Fruit fly (Drosophila melanogaster) whole organism, prepupa: ENCODE data around the gene kek6.

Source experiments
- CG10631 ChIP-seq: fragments of 200-800 bp; sonication (Bioruptor generic); optimal IDR thresholded peaks from 2 replicates; lab custom pipeline; 2016; ENCODE audit warnings: missing biosample characterization, missing genetic modification characterization
- CG11294 ChIP-seq: fragments of 200-800 bp; sonication (Bioruptor generic); IDR thresholded peaks from 2 replicates; pipeline ENCODE4 v1.3.6; 2022; ENCODE audit warnings: missing biosample characterization, missing genetic modification characterization
- CG11762 ChIP-seq: fragments of 200-800 bp; sonication (Bioruptor generic); optimal IDR thresholded peaks from 3 replicates; lab custom pipeline; 2016; ENCODE audit warnings: missing biosample characterization, missing genetic modification characterization; ENCODE audit not compliant: insufficient read depth
- CG11902 ChIP-seq: fragments of 200-800 bp; sonication (Bioruptor generic); optimal IDR thresholded peaks from 3 replicates; lab custom pipeline; 2016; ENCODE audit warnings: missing biosample characterization, missing genetic modification characterization
- CG1621 ChIP-seq: fragments of 200-800 bp; sonication (Bioruptor generic); optimal IDR thresholded peaks from 3 replicates; lab custom pipeline; 2018; ENCODE audit warnings: missing biosample characterization, mild to moderate bottlenecking, missing genetic modification characterization
- CG3032 ChIP-seq: fragments of 200-800 bp; optimal IDR thresholded peaks from 2 replicates; lab custom pipeline; 2019; ENCODE audit warnings: missing biosample characterization, mild to moderate bottlenecking, missing genetic modification characterization, moderate library complexity
- CG31627 ChIP-seq: fragments of 200-800 bp; sonication (Bioruptor generic); optimal IDR thresholded peaks from 3 replicates; lab custom pipeline; 2016; ENCODE audit warnings: missing biosample characterization, missing genetic modification characterization
- CG3919 ChIP-seq: fragments of 200-800 bp; sonication (Bioruptor generic); optimal IDR thresholded peaks from 3 replicates; lab custom pipeline; 2016; ENCODE audit warnings: missing biosample characterization, missing genetic modification characterization
- CG4318 ChIP-seq: fragments of 200-800 bp; sonication (Bioruptor generic); optimal IDR thresholded peaks from 3 replicates; lab custom pipeline; 2017; ENCODE audit warnings: missing biosample characterization, mild to moderate bottlenecking, missing genetic modification characterization
- CG6276 ChIP-seq: fragments of 200-800 bp; sonication (Bioruptor generic); optimal IDR thresholded peaks from 2 replicates; lab custom pipeline; 2017; ENCODE audit warnings: missing biosample characterization, mild to moderate bottlenecking, missing genetic modification characterization
- CG6792 ChIP-seq: fragments of 200-800 bp; sonication (Bioruptor generic); optimal IDR thresholded peaks from 3 replicates; lab custom pipeline; 2016; ENCODE audit warnings: missing biosample characterization, missing genetic modification characterization
- CG6854 ChIP-seq: fragments of 200-800 bp; sonication (Bioruptor generic); optimal IDR thresholded peaks from 2 replicates; lab custom pipeline; 2017; ENCODE audit warnings: missing biosample characterization, mild to moderate bottlenecking, missing genetic modification characterization
- CG7368 ChIP-seq: fragments of 200-800 bp; sonication (Bioruptor generic); optimal IDR thresholded peaks from 3 replicates; lab custom pipeline; 2016; ENCODE audit warnings: missing biosample characterization, missing genetic modification characterization
- CG8119 ChIP-seq: fragments of 200-800 bp; sonication (Bioruptor generic); IDR thresholded peaks from 3 replicates; pipeline ENCODE4 v1.3.6; 2022; ENCODE audit warnings: missing biosample characterization, missing genetic modification characterization
- CG8319 ChIP-seq: fragments of 200-800 bp; sonication (Bioruptor generic); optimal IDR thresholded peaks from 3 replicates; lab custom pipeline; 2016; ENCODE audit warnings: missing biosample characterization, missing genetic modification characterization
- CG9139 ChIP-seq: fragments of 200-800 bp; sonication (Bioruptor generic); optimal IDR thresholded peaks from 3 replicates; lab custom pipeline; 2017; ENCODE audit warnings: missing biosample characterization, mild to moderate bottlenecking, missing genetic modification characterization
- Eip75B ChIP-seq: fragments of 200-800 bp; sonication (Bioruptor generic); optimal IDR thresholded peaks from 3 replicates; lab custom pipeline; 2016; ENCODE audit warnings: missing biosample characterization, missing genetic modification characterization
- Eip78C ChIP-seq: fragments of 200-800 bp; sonication (Bioruptor generic); peaks from one replicate; lab custom pipeline; 2016; ENCODE audit warnings: missing biosample characterization, missing genetic modification characterization
- Eip93F ChIP-seq: fragments of 200-800 bp; sonication (Bioruptor generic); optimal IDR thresholded peaks from 2 replicates; lab custom pipeline; 2016; ENCODE audit warnings: missing biosample characterization, mild to moderate bottlenecking, missing genetic modification characterization
- Ets21C ChIP-seq: fragments of 200-800 bp; sonication (Bioruptor generic); optimal IDR thresholded peaks from 3 replicates; lab custom pipeline; 2016; ENCODE audit warnings: missing biosample characterization, missing genetic modification characterization
- Ets96B ChIP-seq: fragments of 200-800 bp; optimal IDR thresholded peaks from 2 replicates; lab custom pipeline; 2019; ENCODE audit warnings: missing biosample characterization, mild to moderate bottlenecking, missing genetic modification characterization, moderate library complexity
- Gug ChIP-seq: fragments of 200-800 bp; sonication (Bioruptor generic); IDR thresholded peaks from 2 replicates; pipeline ENCODE4 v1.3.6; 2022; ENCODE audit warnings: missing biosample characterization, missing genetic modification characterization
- Hr38 ChIP-seq: sonication (Bioruptor generic); optimal IDR thresholded peaks from 2 replicates; lab custom pipeline; 2016; ENCODE audit warnings: missing biosample characterization, missing genetic modification characterization
- Hr39 ChIP-seq: fragments of 200-800 bp; sonication (Bioruptor generic); optimal IDR thresholded peaks from 2 replicates; lab custom pipeline; 2016; ENCODE audit warnings: missing biosample characterization, missing genetic modification characterization
- Hr4 ChIP-seq: fragments of 200-800 bp; sonication (Bioruptor generic); optimal IDR thresholded peaks from 3 replicates; lab custom pipeline; 2016; ENCODE audit warnings: missing biosample characterization, missing genetic modification characterization
- OdsH ChIP-seq: fragments of 200-800 bp; sonication (Bioruptor generic); optimal IDR thresholded peaks from 3 replicates; lab custom pipeline; 2016; ENCODE audit warnings: missing biosample characterization, missing genetic modification characterization
- Sox14 ChIP-seq: fragments of 200-800 bp; sonication (Bioruptor generic); optimal IDR thresholded peaks from 3 replicates; lab custom pipeline; 2016; ENCODE audit warnings: missing biosample characterization, missing genetic modification characterization
- Sox15 ChIP-seq: fragments of 200-800 bp; sonication (Bioruptor generic); optimal IDR thresholded peaks from 3 replicates; lab custom pipeline; 2016; ENCODE audit warnings: missing biosample characterization, missing genetic modification characterization
- achi ChIP-seq: fragments of 200-800 bp; sonication (Bioruptor generic); optimal IDR thresholded peaks from 3 replicates; lab custom pipeline; 2016; ENCODE audit warnings: missing biosample characterization, missing genetic modification characterization
- acj6 ChIP-seq: fragments of 200-800 bp; sonication (Bioruptor generic); optimal IDR thresholded peaks from 3 replicates; lab custom pipeline; 2016; ENCODE audit warnings: missing biosample characterization, missing genetic modification characterization
- dac ChIP-seq: fragments of 200-800 bp; sonication (Bioruptor generic); optimal IDR thresholded peaks from 2 replicates; lab custom pipeline; 2017; ENCODE audit warnings: missing biosample characterization, mild to moderate bottlenecking, missing genetic modification characterization
- dsx ChIP-seq: fragments of 200-800 bp; optimal IDR thresholded peaks from 3 replicates; lab custom pipeline; 2019; ENCODE audit warnings: missing biosample characterization, mild to moderate bottlenecking, missing genetic modification characterization, moderate library complexity; ENCODE audit not compliant: poor library complexity, severe bottlenecking
- esn ChIP-seq: fragments of 200-800 bp; sonication (Bioruptor generic); optimal IDR thresholded peaks from 2 replicates; lab custom pipeline; 2016; ENCODE audit warnings: missing biosample characterization, mild to moderate bottlenecking, missing genetic modification characterization, moderate library complexity
- fd59A ChIP-seq: fragments of 200-800 bp; sonication (Bioruptor generic); optimal IDR thresholded peaks from 2 replicates; lab custom pipeline; 2017; ENCODE audit warnings: missing biosample characterization, mild to moderate bottlenecking, missing genetic modification characterization, missing genetic modification reagents
- fkh ChIP-seq: fragments of 200-800 bp; sonication (Bioruptor generic); optimal IDR thresholded peaks from 3 replicates; lab custom pipeline; 2017; ENCODE audit warnings: missing biosample characterization, mild to moderate bottlenecking, missing genetic modification characterization, moderate library complexity
- lz ChIP-seq: fragments of 200-800 bp; sonication (Bioruptor generic); optimal IDR thresholded peaks from 3 replicates; lab custom pipeline; 2016; ENCODE audit warnings: missing biosample characterization, missing genetic modification characterization
- net ChIP-seq: fragments of 200-800 bp; sonication (Bioruptor generic); optimal IDR thresholded peaks from 3 replicates; lab custom pipeline; 2016; ENCODE audit warnings: missing biosample characterization, missing genetic modification characterization
- pdm3 ChIP-seq: fragments of 200-800 bp; sonication (Bioruptor generic); optimal IDR thresholded peaks from 3 replicates; lab custom pipeline; 2016; ENCODE audit warnings: missing biosample characterization, missing genetic modification characterization
- salr ChIP-seq, 2 experiments: fragments of 200-800 bp; sonication (Bioruptor generic); optimal IDR thresholded peaks; 3 replicates each; lab custom pipeline; 2016 to 2018; ENCODE audit warnings: missing biosample characterization in 2 of 2, missing genetic modification characterization in 2 of 2, mild to moderate bottlenecking in 1 of 2
- spab ChIP-seq: fragments of 200-800 bp; sonication (Bioruptor generic); optimal IDR thresholded peaks from 2 replicates; lab custom pipeline; 2017; ENCODE audit warnings: missing biosample characterization, mild to moderate bottlenecking, missing genetic modification characterization, missing genetic modification reagents
- vri ChIP-seq: fragments of 200-800 bp; sonication (Bioruptor generic); optimal IDR thresholded peaks from 3 replicates; lab custom pipeline; 2016; ENCODE audit warnings: missing biosample characterization, mild to moderate bottlenecking, missing genetic modification characterization

The kek6 gene

dm6 chr3R:31701934-31702333 lies 80.0 kb downstream of the kek6 start (continued):
- TF ChIP-seq CG4318 (no peak), esn (GFP tag; lab: Kevin White, UChicago) (no peak), Ets96B (tag; lab: Kevin White, UChicago) (no peak), CG31627 (GFP tag; lab: Kevin White, UChicago) (no peak), CG3919 (GFP tag; lab: Kevin White, UChicago) (no peak), dac (GFP tag; lab: Kevin White, UChicago) (no peak), pdm3 (GFP tag; lab: Kevin White, UChicago) (no peak), CG1621 (tag; lab: Kevin White, UChicago) (peak; percentile 44), achi (GFP tag; lab: Kevin White, UChicago) (no peak), CG6792 (GFP tag; lab: Kevin White, UChicago) (no peak), CG9139 (GFP tag; lab: Kevin White, UChicago) (no peak), Eip75B (GFP tag; lab: Kevin White, UChicago) (no peak), CG8119 (no peak), Hr39 (GFP tag; lab: Kevin White, UChicago) (no peak), Gug (GFP tag; lab: Robert Waterston, UW) (no peak), CG6854 (GFP tag; lab: Kevin White, UChicago) (peak; percentile 50), CG7368 (GFP tag; lab: Kevin White, UChicago) (no peak), Hr38 (GFP tag; lab: Kevin White, UChicago) (no peak), acj6 (no peak), CG3032 (no peak), CG10631 (no peak), salr (GFP tag; optimal IDR thresholded peaks at IDR 0.05; lab: Kevin White, UChicago) (no peak), OdsH (GFP tag; lab: Kevin White, UChicago) (no peak), net (GFP tag; lab: Kevin White, UChicago) (peak; percentile 11), Ets21C (GFP tag; lab: Kevin White, UChicago) (no peak), Sox14 (GFP tag; lab: Kevin White, UChicago) (no peak), fd59A (no peak), CG11902 (no peak), lz (GFP tag; lab: Kevin White, UChicago) (no peak), fkh (GFP tag; lab: Kevin White, UChicago) (no peak), Sox15 (GFP tag; lab: Kevin White, UChicago) (no peak)
- TF ChIP-seq, all 60 proteins: peak for 10

- TF ChIP-seq Ets96B (tag; lab: Kevin White, UChicago) = peak; percentile 8
- no peak for TF ChIP-seq vri
- TF ChIP-seq CG11294 = no peak
- TF ChIP-seq CG8319 (GFP tag; lab: Kevin White, UChicago) = no peak
- no peak for TF ChIP-seq Hr4 (GFP tag; lab: Kevin White, UChicago)
- TF ChIP-seq CG3032 = peak; percentile 18
- TF ChIP-seq spab (GFP tag; lab: Kevin White, UChicago) = peak; percentile 15
- TF ChIP-seq Hr39 (GFP tag; lab: Kevin White, UChicago) = no peak
These were observed 81.4 kb downstream of the kek6 start for dm6 chr3R:31703370-31703769.

DNA sequence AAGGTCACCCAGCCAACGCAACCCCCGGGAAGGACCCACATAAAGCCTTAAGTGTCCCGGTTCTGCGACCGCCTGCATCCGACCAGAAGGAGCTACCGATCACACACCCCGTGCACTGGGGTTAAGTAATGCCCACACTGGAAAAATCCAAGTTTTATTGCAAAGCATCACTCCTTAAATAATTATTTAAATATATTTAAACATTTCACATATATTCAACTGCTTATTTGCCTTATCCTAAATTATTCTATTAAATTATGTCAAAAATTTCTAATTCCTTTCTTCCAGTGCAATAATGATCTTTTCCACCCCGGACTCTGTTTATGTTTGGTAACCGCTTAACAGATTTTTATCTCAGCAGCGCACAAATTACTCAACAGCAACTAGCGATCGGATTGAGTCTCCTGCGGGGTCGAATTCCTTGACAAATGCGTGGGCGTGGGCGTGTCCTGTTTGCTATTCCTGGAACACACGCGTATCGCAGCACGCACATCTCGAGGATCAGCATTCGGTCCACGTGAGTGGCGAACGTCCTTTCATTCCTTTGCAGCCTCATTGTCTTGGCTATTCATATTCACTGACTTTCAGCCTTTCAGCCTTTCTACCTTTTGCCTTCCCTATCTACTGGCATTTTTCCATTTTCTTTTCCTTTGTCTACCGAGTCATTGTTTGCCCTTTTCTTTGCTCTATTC lies 82.7 kb downstream of the kek6 start:
- TF ChIP-seq Ets96B (tag; lab: Kevin White, UChicago) (peak; percentile 3), Eip93F (no peak), CG10631 (no peak), Eip78C (GFP tag; lab: Kevin White, UChicago) (peak; percentile 36), dsx (no peak), lz (GFP tag; lab: Kevin White, UChicago) (no peak), CG8319 (GFP tag; lab: Kevin White, UChicago) (no peak), fkh (GFP tag; lab: Kevin White, UChicago) (no peak), CG11762 (GFP tag; lab: Kevin White, UChicago) (no peak), CG11902 (no peak), CG3919 (GFP tag; lab: Kevin White, UChicago) (no peak), Hr38 (GFP tag; lab: Kevin White, UChicago) (no peak), CG6276 (GFP tag; lab: Kevin White, UChicago) (no peak), CG8119 (0 out of 3 replicates have a peak, but pooled peaks have one; percentile 33), Gug (GFP tag; lab: Robert Waterston, UW) (no peak)
- TF ChIP-seq, all 60 proteins: peak for 3
